Worm (Caenorhabditis elegans): Measurements from ENCODE around the gene C18G1.1.
A peak's percentile ranks its signal among the peaks of the same experiment; 100 is the strongest.

Gene C18G1.1

ce11 chrV:4730075-4730474, 47.7 kb upstream of the C18G1.1 start, which contains the start of gene tig-2 (continued):
- TF ChIP-seq arid-1 (GFP tag; conservative IDR thresholded peaks at IDR 0.05), result no peak
- TF ChIP-seq ceh-82 (tag; optimal IDR thresholded peaks at IDR 0.05), result no peak
- TF ChIP-seq daf-16 (GFP tag; optimal IDR thresholded peaks at IDR 0.05), result no peak
- no peak for TF ChIP-seq daf-16 (tag; optimal IDR thresholded peaks at IDR 0.05)
- TF ChIP-seq hlh-30 (tag; optimal IDR thresholded peaks at IDR 0.05; ENCODE audit: insufficient read depth), result peak; percentile 29
- TF ChIP-seq nhr-237 (tag; optimal IDR thresholded peaks at IDR 0.05), result no peak
- TF ChIP-seq unc-130 (GFP tag; optimal IDR thresholded peaks at IDR 0.05), result no peak
- no peak for TF ChIP-seq daf-12 (tag; optimal IDR thresholded peaks at IDR 0.05)
- TF ChIP-seq nhr-11 (tag; optimal IDR thresholded peaks at IDR 0.05), result peak; percentile 16
- TF ChIP-seq snpc-4 (tag; optimal IDR thresholded peaks at IDR 0.05), result no peak
- TF ChIP-seq lin-29 (GFP tag; IDR thresholded peaks at IDR 0.05), result no peak
- no peak for TF ChIP-seq lir-3 (tag; optimal IDR thresholded peaks at IDR 0.05)
- no peak for TF ChIP-seq vab-7 (GFP tag; IDR thresholded peaks at IDR 0.05)
- TF ChIP-seq F37D6.2 (tag; optimal IDR thresholded peaks at IDR 0.05), result no peak
- TF ChIP-seq nhr-28 (tag; optimal IDR thresholded peaks at IDR 0.05), result peak; percentile 48
- no peak for TF ChIP-seq nhr-42 (GFP tag; IDR thresholded peaks at IDR 0.05)
- TF ChIP-seq Y48G9A.11 (GFP tag; IDR thresholded peaks at IDR 0.05), result no peak
- TF ChIP-seq mes-2 (tag; optimal IDR thresholded peaks at IDR 0.05; ENCODE audit: poor library complexity, severe bottlenecking), result no peak
- TF ChIP-seq attf-4 (tag; optimal IDR thresholded peaks at IDR 0.05), result no peak
- peak; percentile 28 for TF ChIP-seq hlh-11 (tag; optimal IDR thresholded peaks at IDR 0.05)
- TF ChIP-seq T20F7.1 (GFP tag; optimal IDR thresholded peaks at IDR 0.05), result no peak
- TF ChIP-seq F44E2.7 (GFP tag; IDR thresholded peaks at IDR 0.05), result no peak
- no peak for TF ChIP-seq T26A8.4 (GFP tag; IDR thresholded peaks at IDR 0.05)
- TF ChIP-seq lin-38 (GFP tag; IDR thresholded peaks at IDR 0.05), result no peak
- no peak for TF ChIP-seq ceh-32 (tag; optimal IDR thresholded peaks at IDR 0.05; ENCODE audit: poor library complexity)
- TF ChIP-seq lin-15B (tag; optimal IDR thresholded peaks at IDR 0.05), result no peak
- TF ChIP-seq nhr-10 (tag; optimal IDR thresholded peaks at IDR 0.05), result no peak
- no peak for TF ChIP-seq snpc-1.2 (GFP tag; IDR thresholded peaks at IDR 0.05)
- TF ChIP-seq lin-1 (GFP tag; IDR thresholded peaks at IDR 0.05), result no peak
- no peak for TF ChIP-seq zfp-3 (GFP tag; conservative IDR thresholded peaks at IDR 0.05)
- no peak for TF ChIP-seq pqm-1 (tag; optimal IDR thresholded peaks at IDR 0.05)
- TF ChIP-seq ama-1 (optimal IDR thresholded peaks at IDR 0.05), result no peak
- TF ChIP-seq ztf-7 (tag; optimal IDR thresholded peaks at IDR 0.05), result no peak
- peak; percentile 58 for TF ChIP-seq dmd-6 (GFP tag; IDR thresholded peaks at IDR 0.05)
- no peak for TF ChIP-seq fkh-10 (GFP tag; optimal IDR thresholded peaks at IDR 0.05)
- TF ChIP-seq mep-1 (tag; optimal IDR thresholded peaks at IDR 0.05), result peak; percentile 19
- no peak for TF ChIP-seq zip-2 (tag; optimal IDR thresholded peaks at IDR 0.05)
- no peak for TF ChIP-seq F26F4.8 (GFP tag; conservative IDR thresholded peaks at IDR 0.05)
- TF ChIP-seq ctbp-1 (GFP tag; IDR thresholded peaks at IDR 0.05), result 0 out of 2 replicates have a peak, but pooled peaks have one; percentile 11
- no peak for TF ChIP-seq madf-9 (GFP tag; conservative IDR thresholded peaks at IDR 0.05)
- TF ChIP-seq mxl-3 (GFP tag; optimal IDR thresholded peaks at IDR 0.05), result peak; percentile 65
- TF ChIP-seq lim-7 (GFP tag; IDR thresholded peaks at IDR 0.05), result no peak
- TF ChIP-seq gei-8 (GFP tag; optimal IDR thresholded peaks at IDR 0.05), result no peak
- peak in 1 of 2 experiments; percentile 29 for TF ChIP-seq lsy-2 (tag; optimal IDR thresholded peaks at IDR 0.05)
- TF ChIP-seq spr-1 (tag; optimal IDR thresholded peaks at IDR 0.05), result no peak
- no peak for TF ChIP-seq dpl-1 (GFP tag; optimal IDR thresholded peaks at IDR 0.05)
- TF ChIP-seq nhr-48 (tag; optimal IDR thresholded peaks at IDR 0.05), result no peak
- no peak for TF ChIP-seq nhr-41 (GFP tag; IDR thresholded peaks at IDR 0.05)
- no peak for TF ChIP-seq fos-1 (tag; optimal IDR thresholded peaks at IDR 0.05)
- no peak for TF ChIP-seq unc-39 (tag; optimal IDR thresholded peaks at IDR 0.05)
- no peak for TF ChIP-seq Y5F2A.4 (GFP tag; optimal IDR thresholded peaks at IDR 0.05)
